Worm (Caenorhabditis elegans) whole organism, L2 larva: ENCODE data around the gene F58G1.7.

Source experiments
- C34F6.9 ChIP-seq: fragments of 150-350 bp; optimal IDR thresholded peaks from 2 replicates; lab custom pipeline; 2014; ENCODE audit warnings: missing biosample characterization, missing genetic modification characterization
- F13H6.1 ChIP-seq: sonication (generic microtip); optimal IDR thresholded peaks from 2 replicates; lab custom pipeline; 2016; ENCODE audit warnings: missing genetic modification characterization, missing compliant biosample characterization
- R02D3.7 ChIP-seq: fragments of 150-350 bp; optimal IDR thresholded peaks from 2 replicates; lab custom pipeline; 2014; ENCODE audit warnings: missing biosample characterization, missing genetic modification characterization
- Y55F3AM.14 ChIP-seq: fragments of 200-800 bp; sonication (Bioruptor generic); optimal IDR thresholded peaks from 2 replicates; lab custom pipeline; 2018; ENCODE audit warnings: mild to moderate bottlenecking, missing genetic modification characterization, missing compliant biosample characterization
- ZK546.5 ChIP-seq: sonication (generic microtip); optimal IDR thresholded peaks from 2 replicates; lab custom pipeline; 2017; ENCODE audit warnings: missing biosample characterization, missing genetic modification characterization
- ama-1 ChIP-seq: fragments of 150-350 bp; optimal IDR thresholded peaks from 2 replicates; lab custom pipeline; 2018; ENCODE audit warnings: inconsistent platforms
- blmp-1 ChIP-seq: sonication (generic microtip); optimal IDR thresholded peaks from 2 replicates; lab custom pipeline; 2017; ENCODE audit warnings: missing genetic modification characterization, mild to moderate bottlenecking, missing compliant biosample characterization, antibody characterized with exemption, moderate library complexity; ENCODE audit not compliant: insufficient read depth
- crh-2 ChIP-seq: sonication (generic microtip); optimal IDR thresholded peaks from 2 replicates; lab custom pipeline; 2017; ENCODE audit warnings: missing biosample characterization, missing genetic modification characterization
- egl-27 ChIP-seq: sonication (generic microtip); optimal IDR thresholded peaks from 3 replicates; lab custom pipeline; 2017; ENCODE audit warnings: missing biosample characterization, missing genetic modification reagents, missing genetic modification characterization
- elt-3 ChIP-seq: sonication (generic microtip); optimal IDR thresholded peaks from 2 replicates; lab custom pipeline; 2017; ENCODE audit warnings: missing biosample characterization, missing genetic modification characterization
- fos-1 ChIP-seq: fragments of 150-350 bp; optimal IDR thresholded peaks from 2 replicates; lab custom pipeline; 2014; ENCODE audit warnings: missing biosample characterization, missing genetic modification characterization
- gmeb-1 ChIP-seq: fragments of 150-350 bp; optimal IDR thresholded peaks from 2 replicates; lab custom pipeline; 2014; ENCODE audit warnings: missing biosample characterization, missing genetic modification characterization
- lin-11 ChIP-seq: fragments of 150-350 bp; sonication (generic microtip); optimal IDR thresholded peaks from 2 replicates; lab custom pipeline; 2014; ENCODE audit warnings: missing biosample characterization, missing genetic modification characterization, inconsistent platforms, mixed read lengths
- lin-13 ChIP-seq: fragments of 150-350 bp; optimal IDR thresholded peaks from 2 replicates; lab custom pipeline; 2014; ENCODE audit warnings: missing biosample characterization, missing genetic modification reagents, missing genetic modification characterization
- lin-39 ChIP-seq: fragments of 150-350 bp; optimal IDR thresholded peaks from 2 replicates; lab custom pipeline; 2014; ENCODE audit warnings: missing biosample characterization, missing genetic modification reagents, missing genetic modification characterization
- lsy-2 ChIP-seq, 2 experiments: fragments of 150-350 bp in 1 of 2; sonication (generic microtip) in 1 of 2; optimal IDR thresholded peaks; 2 replicates each; lab custom pipeline; 2014 to 2017; ENCODE audit warnings: missing biosample characterization in 2 of 2, missing genetic modification characterization in 2 of 2
- mbf-1 ChIP-seq: sonication (generic microtip); optimal IDR thresholded peaks from 2 replicates; lab custom pipeline; 2017; ENCODE audit warnings: missing biosample characterization, missing genetic modification characterization
- mdl-1 ChIP-seq, 2 experiments: fragments of 150-350 bp in 1 of 2; sonication (generic microtip) in 1 of 2; optimal IDR thresholded peaks; 2 replicates each; lab custom pipeline; 2017; ENCODE audit warnings: missing biosample characterization in 2 of 2, missing genetic modification characterization in 2 of 2
- nhr-11 ChIP-seq: fragments of 150-350 bp; optimal IDR thresholded peaks from 2 replicates; lab custom pipeline; 2014; ENCODE audit warnings: missing biosample characterization, missing genetic modification characterization
- nhr-12 ChIP-seq: fragments of 150-350 bp; optimal IDR thresholded peaks from 2 replicates; lab custom pipeline; 2014; ENCODE audit warnings: missing biosample characterization, missing genetic modification characterization
- nhr-129 ChIP-seq: fragments of 150-350 bp; optimal IDR thresholded peaks from 2 replicates; lab custom pipeline; 2014; ENCODE audit warnings: missing biosample characterization, missing genetic modification characterization
- nhr-21 ChIP-seq: fragments of 150-350 bp; optimal IDR thresholded peaks from 2 replicates; lab custom pipeline; 2014; ENCODE audit warnings: missing biosample characterization, missing genetic modification characterization
- nhr-23 ChIP-seq: fragments of 150-350 bp; optimal IDR thresholded peaks from 2 replicates; lab custom pipeline; 2014; ENCODE audit warnings: missing biosample characterization, missing genetic modification reagents, missing genetic modification characterization
- nhr-237 ChIP-seq: fragments of 150-350 bp; optimal IDR thresholded peaks from 2 replicates; lab custom pipeline; 2014; ENCODE audit warnings: missing biosample characterization, missing genetic modification characterization
- nhr-25 ChIP-seq: fragments of 150-350 bp; sonication (generic microtip); optimal IDR thresholded peaks from 3 replicates; lab custom pipeline; 2014; ENCODE audit warnings: missing biosample characterization, missing genetic modification characterization
- nhr-77 ChIP-seq: fragments of 150-350 bp; optimal IDR thresholded peaks from 2 replicates; lab custom pipeline; 2014; ENCODE audit warnings: missing biosample characterization, missing genetic modification characterization
- peb-1 ChIP-seq: fragments of 150-350 bp; optimal IDR thresholded peaks from 2 replicates; lab custom pipeline; 2014; ENCODE audit warnings: missing biosample characterization, missing genetic modification characterization
- sem-4 ChIP-seq: fragments of 150-350 bp; optimal IDR thresholded peaks from 2 replicates; lab custom pipeline; 2014; ENCODE audit warnings: missing biosample characterization, missing genetic modification reagents, missing genetic modification characterization
- skn-1 ChIP-seq: sonication (generic microtip); optimal IDR thresholded peaks from 2 replicates; lab custom pipeline; 2017; ENCODE audit warnings: missing biosample characterization, missing genetic modification characterization
- sma-3 ChIP-seq: sonication (generic microtip); optimal IDR thresholded peaks from 2 replicates; lab custom pipeline; 2016; ENCODE audit warnings: missing genetic modification reagents, missing genetic modification characterization, missing compliant biosample characterization
- sma-9 ChIP-seq, 2 experiments: fragments of 150-350 bp in 1 of 2; sonication (generic microtip) in 1 of 2; optimal IDR thresholded peaks; 2 replicates each; lab custom pipeline; 2014 to 2016; ENCODE audit warnings: missing genetic modification characterization in 2 of 2, mild to moderate bottlenecking in 1 of 2, missing biosample characterization in 1 of 2, missing compliant biosample characterization in 1 of 2, missing genetic modification reagents in 1 of 2, moderate library complexity in 1 of 2
- snpc-4 ChIP-seq: fragments of 150-350 bp; optimal IDR thresholded peaks from 2 replicates; lab custom pipeline; 2014; ENCODE audit warnings: missing biosample characterization, missing genetic modification characterization
- unc-55 ChIP-seq: fragments of 150-350 bp; sonication (generic microtip); optimal IDR thresholded peaks from 3 replicates; lab custom pipeline; 2014; ENCODE audit warnings: missing biosample characterization, missing genetic modification reagents, missing genetic modification characterization
- unc-62 ChIP-seq: fragments of 150-350 bp; optimal IDR thresholded peaks from 2 replicates; lab custom pipeline; 2014; ENCODE audit warnings: missing biosample characterization, missing genetic modification reagents, missing genetic modification characterization
- zag-1 ChIP-seq: fragments of 150-350 bp; optimal IDR thresholded peaks from 2 replicates; lab custom pipeline; 2014; ENCODE audit warnings: missing biosample characterization, missing genetic modification characterization
- ztf-1 ChIP-seq: fragments of 200-800 bp; sonication (Bioruptor generic); conservative IDR thresholded peaks from 2 replicates; pipeline ENCODE4 v1.3.6; 2022; ENCODE audit warnings: missing genetic modification characterization, missing compliant biosample characterization
- ztf-11 ChIP-seq: sonication (generic microtip); optimal IDR thresholded peaks from 2 replicates; lab custom pipeline; 2017; ENCODE audit warnings: missing biosample characterization, missing genetic modification characterization

Gene F58G1.7

DNA sequence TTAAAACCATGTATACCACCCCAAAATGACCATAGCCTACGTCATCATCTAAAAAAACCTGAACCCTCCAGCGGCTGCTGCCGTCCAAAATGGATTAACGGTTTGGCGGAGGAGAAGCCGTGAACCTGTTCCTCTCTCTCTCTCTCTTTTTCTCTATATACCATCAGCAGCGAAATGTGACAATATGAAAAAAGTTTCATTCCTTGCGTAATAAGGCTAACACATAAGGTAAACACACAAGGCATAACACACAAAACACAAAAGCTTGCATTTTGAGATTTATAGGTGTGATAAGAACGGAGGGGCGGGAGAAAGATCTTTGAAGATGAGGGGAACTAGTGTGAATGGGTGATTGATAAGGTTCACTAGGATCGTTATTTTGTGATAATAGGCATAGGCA, 13.2 kb upstream of the F58G1.7 start:
- TF ChIP-seq nhr-25 (tag; lab: Kevin White, UChicago) (peak; percentile 64), nhr-21 (tag; lab: Kevin White, UChicago) (peak; percentile 31), nhr-11 (no peak), Y55F3AM.14 (no peak), C34F6.9 (tag; lab: Kevin White, UChicago) (no peak), ztf-1 (GFP tag; lab: Robert Waterston, UW) (no peak), lin-11 (tag; lab: Kevin White, UChicago) (no peak), lsy-2 (tag; optimal IDR thresholded peaks at IDR 0.05; lab: Kevin White, UChicago) (no peak), blmp-1 (tag; lab: Kevin White, UChicago) (peak; percentile 1), R02D3.7 (tag; lab: Kevin White, UChicago) (no peak), nhr-23 (tag; lab: Kevin White, UChicago) (no peak), zag-1 (tag; lab: Kevin White, UChicago) (no peak), elt-3 (tag; lab: Kevin White, UChicago) (no peak)

DNA sequence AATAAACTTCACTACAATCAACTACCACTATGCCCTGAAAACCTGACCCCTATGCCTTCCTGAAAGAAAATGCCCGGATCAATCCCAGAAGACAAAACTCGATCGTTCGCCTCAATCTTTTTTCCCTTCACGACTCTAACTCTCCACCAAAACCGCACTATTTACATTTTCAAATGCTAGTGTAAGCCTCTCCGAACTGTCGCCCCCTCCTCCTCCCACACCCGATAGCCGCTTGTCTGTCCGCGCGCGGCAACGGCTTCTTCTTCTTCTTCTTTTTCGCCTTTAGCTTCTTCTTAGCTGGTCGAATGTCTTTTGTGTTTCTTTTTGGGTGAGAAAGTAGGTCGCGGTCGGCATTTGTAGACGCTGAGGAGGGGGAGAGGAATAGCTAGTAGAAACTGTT, 12.1 kb upstream of the F58G1.7 start:
- no peak for TF ChIP-seq peb-1 (tag; lab: Kevin White, UChicago)
- no peak for TF ChIP-seq unc-62 (GFP tag; lab: Kevin White, UChicago)

DNA sequence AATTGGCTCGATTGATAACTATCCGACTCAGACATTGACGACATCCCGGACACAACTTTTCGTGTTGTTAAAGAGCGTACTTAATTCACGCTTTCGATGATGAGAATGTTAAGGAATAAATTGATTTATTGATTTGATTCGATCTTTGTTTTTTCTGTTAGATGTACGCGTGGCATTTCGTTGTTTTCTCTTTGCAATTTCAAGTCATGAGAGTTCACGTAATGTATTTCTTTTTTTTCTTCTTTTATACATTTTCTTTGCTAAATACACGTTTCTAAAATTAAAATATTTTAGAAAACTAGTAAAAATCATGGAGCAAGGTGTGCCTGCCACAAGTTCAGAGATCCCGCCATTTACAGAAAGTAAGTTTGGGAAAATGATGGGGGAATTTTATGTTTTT, 6.6 kb upstream of the F58G1.7 start, which contains the start of the genes Y38F1A.1 and Y38F1A.2:
TSS of gene Y38F1A.1 (minus strand) at position 101 of the 400 bp plus-strand sequence.
TSS of gene Y38F1A.2 (plus strand) at position 289 of the 400 bp plus-strand sequence.
- TF ChIP-seq ama-1: no peak
- no peak for TF ChIP-seq zag-1 (tag; lab: Kevin White, UChicago)

DNA sequence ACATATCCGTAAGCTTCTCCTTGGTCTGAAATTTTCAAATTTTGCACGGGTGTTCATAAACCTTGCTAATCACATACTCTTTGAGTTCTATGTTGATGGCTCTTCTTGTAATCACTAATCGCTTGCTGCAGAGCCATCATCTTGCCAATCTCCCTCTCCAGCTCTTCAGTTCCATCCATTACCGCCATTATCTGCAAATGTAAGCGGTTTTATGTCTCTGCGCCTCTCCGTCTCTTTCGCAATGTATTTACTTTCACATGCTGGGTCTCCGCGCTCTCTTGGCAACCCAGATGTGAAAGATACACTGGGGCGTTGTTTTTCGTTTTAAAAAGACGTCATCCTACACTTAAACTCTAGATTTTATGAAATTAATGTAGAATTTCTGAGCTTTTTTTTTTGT, 5.2 kb upstream of the F58G1.7 start:
- TF ChIP-seq nhr-237 (no peak), C34F6.9 (tag; lab: Kevin White, UChicago) (peak; percentile 70), R02D3.7 (tag; lab: Kevin White, UChicago) (no peak), fos-1 (tag; lab: Kevin White, UChicago) (peak; percentile 31), lin-13 (GFP tag; lab: Kevin White, UChicago) (peak; percentile 11), unc-55 (peak; percentile 54), crh-2 (tag; lab: Kevin White, UChicago) (peak; percentile 30), blmp-1 (tag; lab: Kevin White, UChicago) (no peak), ztf-11 (no peak), sma-9 (GFP tag; optimal IDR thresholded peaks at IDR 0.05; lab: Kevin White, UChicago) (peak; percentile 59), sma-9 (tag; optimal IDR thresholded peaks at IDR 0.05; lab: Kevin White, UChicago) (no peak), peb-1 (tag; lab: Kevin White, UChicago) (no peak), F13H6.1 (peak; percentile 3), gmeb-1 (peak; percentile 3), nhr-129 (peak; percentile 63), mdl-1 (tag; optimal IDR thresholded peaks at IDR 0.05; lab: Kevin White, UChicago) (no peak), snpc-4 (peak; percentile 76), Y55F3AM.14 (no peak), nhr-23 (tag; lab: Kevin White, UChicago) (no peak), sem-4 (tag; lab: Kevin White, UChicago) (no peak), nhr-77 (tag; lab: Kevin White, UChicago) (no peak), skn-1 (tag; lab: Kevin White, UChicago) (no peak), sma-3 (GFP tag; lab: Kevin White, UChicago) (peak; percentile 10), ZK546.5 (tag; lab: Kevin White, UChicago) (no peak), ama-1 (no peak), nhr-11 (no peak), mbf-1 (no peak), lin-11 (tag; lab: Kevin White, UChicago) (no peak), lsy-2 (tag; optimal IDR thresholded peaks at IDR 0.05; lab: Kevin White, UChicago) (peak in 1 of 2 experiments; percentile 49), egl-27 (no peak), nhr-25 (tag; lab: Kevin White, UChicago) (no peak), lin-39 (tag; lab: Kevin White, UChicago) (no peak), zag-1 (tag; lab: Kevin White, UChicago) (no peak), nhr-12 (no peak)
